Worm (Caenorhabditis elegans) whole organism, late embryonic: Measurements from ENCODE around the gene M01H9.3.

ENCODE experiments used
- ama-1 ChIP-seq: fragments of 150-350 bp; optimal IDR thresholded peaks from 2 replicates; lab custom pipeline; 2014
- ceh-14 ChIP-seq: sonication (generic microtip); optimal IDR thresholded peaks from 2 replicates; lab custom pipeline; 2016; ENCODE audit warnings: missing genotype, missing genetic modification characterization, missing compliant biosample characterization
- ets-4 ChIP-seq: sonication (generic microtip); optimal IDR thresholded peaks from 2 replicates; lab custom pipeline; 2016; ENCODE audit warnings: missing genetic modification characterization, missing compliant biosample characterization
- nfya-1 ChIP-seq: sonication (generic microtip); optimal IDR thresholded peaks from 2 replicates; lab custom pipeline; 2017; ENCODE audit warnings: missing genetic modification characterization, mild to moderate bottlenecking, missing compliant biosample characterization, antibody characterized with exemption, moderate library complexity
- pha-4 ChIP-seq: fragments of 150-350 bp; optimal IDR thresholded peaks from 2 replicates; lab custom pipeline; 2018; ENCODE audit warnings: missing biosample characterization, missing genetic modification reagents, missing genetic modification characterization
- sox-4 ChIP-seq: sonication (generic microtip); optimal IDR thresholded peaks from 2 replicates; lab custom pipeline; 2017; ENCODE audit warnings: mild to moderate bottlenecking, missing genetic modification characterization, inconsistent platforms, missing compliant biosample characterization
- unc-55 ChIP-seq: sonication (generic microtip); optimal IDR thresholded peaks from 2 replicates; lab custom pipeline; 2017; ENCODE audit warnings: missing biosample characterization, missing genetic modification reagents, missing genetic modification characterization

ce11 chrIV:4505078-4505477 is 28.2 kb upstream of the M01H9.3 start:
- TF ChIP-seq pha-4 (no peak), sox-4 (tag; lab: Kevin White, UChicago) (no peak), unc-55 (GFP tag; lab: Kevin White, UChicago) (no peak), ets-4 (tag; lab: Kevin White, UChicago) (no peak), nfya-1 (tag; lab: Kevin White, UChicago) (no peak), ceh-14 (tag; lab: Kevin White, UChicago) (no peak), ama-1 (no peak)
